Fruit fly (Drosophila melanogaster) whole organism, embryonic: Measurements from ENCODE around the gene CG3071.

Experiments used
- Atf-2 ChIP-seq: fragments of 200-800 bp; sonication (Bioruptor generic); optimal IDR thresholded peaks from 2 replicates; lab custom pipeline; 2016; ENCODE audit warnings: missing biosample characterization, missing genetic modification characterization
- CG12155 ChIP-seq: fragments of 200-800 bp; sonication (Bioruptor generic); optimal IDR thresholded peaks from 3 replicates; lab custom pipeline; 2016; ENCODE audit warnings: missing biosample characterization, missing genetic modification characterization
- CG2116 ChIP-seq: fragments of 200-800 bp; sonication (Bioruptor generic); optimal IDR thresholded peaks from 3 replicates; lab custom pipeline; 2018; ENCODE audit warnings: missing biosample characterization, mild to moderate bottlenecking, missing genetic modification characterization
- CG8281 ChIP-seq: fragments of 200-800 bp; sonication (Bioruptor generic); optimal IDR thresholded peaks from 2 replicates; lab custom pipeline; 2018; ENCODE audit warnings: missing biosample characterization, mild to moderate bottlenecking, missing genetic modification characterization, moderate library complexity
- CG8944 ChIP-seq: fragments of 200-800 bp; sonication (Bioruptor generic); optimal IDR thresholded peaks from 3 replicates; lab custom pipeline; 2016; ENCODE audit warnings: missing biosample characterization, missing genetic modification characterization
- CkIIα-i1 ChIP-seq: fragments of 200-800 bp; sonication (Bioruptor generic); IDR thresholded peaks from 2 replicates; pipeline ENCODE4 v1.3.6; 2022; ENCODE audit warnings: missing biosample characterization, missing genetic modification characterization
- HLH3B ChIP-seq: fragments of 200-800 bp; sonication (Bioruptor generic); IDR thresholded peaks from 2 replicates; pipeline ENCODE4 v1.3.6; 2022; ENCODE audit warnings: missing biosample characterization, missing genetic modification characterization
- Poxn ChIP-seq: fragments of 200-800 bp; sonication (Bioruptor generic); IDR thresholded peaks from 2 replicates; pipeline ENCODE4 v1.3.6; 2022; ENCODE audit warnings: missing biosample characterization, missing genetic modification characterization
- TFAM ChIP-seq: fragments of 200-800 bp; sonication (Bioruptor generic); optimal IDR thresholded peaks from 2 replicates; lab custom pipeline; 2017; ENCODE audit warnings: missing biosample characterization, missing genetic modification characterization, inconsistent platforms
- dmrt99B ChIP-seq: fragments of 200-800 bp; sonication (Bioruptor generic); optimal IDR thresholded peaks from 2 replicates; lab custom pipeline; 2018; ENCODE audit warnings: missing biosample characterization, mild to moderate bottlenecking, missing genetic modification characterization, moderate library complexity
- otp ChIP-seq: fragments of 200-800 bp; sonication (Bioruptor generic); IDR thresholded peaks from 3 replicates; pipeline ENCODE4, ENCODE4 v1.3.6; 2022; ENCODE audit warnings: missing biosample characterization, missing genetic modification characterization
- psq ChIP-seq: fragments of 200-800 bp; sonication (Bioruptor generic); optimal IDR thresholded peaks from 2 replicates; lab custom pipeline; 2017; ENCODE audit warnings: missing biosample characterization, missing genetic modification characterization

DNA sequence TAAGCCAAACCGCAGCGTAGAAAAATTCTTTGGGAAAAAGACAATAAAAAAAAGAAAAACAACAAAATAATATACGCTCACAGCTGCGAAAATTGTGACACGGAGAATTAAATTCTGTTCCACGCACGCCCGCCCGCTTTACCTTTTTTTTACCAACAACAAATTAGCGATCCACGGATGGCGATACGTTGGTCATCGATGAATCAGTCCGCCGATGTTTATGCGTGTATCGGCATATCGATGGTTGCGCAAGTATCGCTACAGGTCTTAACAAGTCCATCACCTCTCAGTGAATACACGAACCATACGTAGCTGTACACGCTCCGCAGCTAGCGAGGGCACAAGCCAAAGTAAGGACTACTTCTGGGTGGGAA, 7.9 kb downstream of the CG3071 start, which contains the start of gene CG2924:
- TF ChIP-seq dmrt99B (tag; lab: Kevin White, UChicago) (no peak), CG2116 (GFP tag; lab: Kevin White, UChicago) (peak; percentile 87), TFAM (GFP tag; lab: Kevin White, UChicago) (no peak), CG12155 (GFP tag; lab: Kevin White, UChicago) (peak; percentile 73), HLH3B (GFP tag; lab: Robert Waterston, UW) (no peak), otp (GFP tag; lab: Robert Waterston, UW) (no peak), Poxn (no peak), CkIIα-i1 (GFP tag; lab: Robert Waterston, UW) (no peak), Atf-2 (peak; percentile 6), psq (GFP tag; lab: Kevin White, UChicago) (no peak), CG8944 (GFP tag; lab: Kevin White, UChicago) (peak; percentile 65), CG8281 (tag; lab: Kevin White, UChicago) (no peak)
